Fruit fly (Drosophila melanogaster) whole organism, embryonic: ENCODE results near the gene CG13896.

Experiments
- CG10366 ChIP-seq: fragments of 200-800 bp; sonication (Bioruptor generic); IDR thresholded peaks from 2 replicates; pipeline ENCODE4 v1.3.6; 2022; ENCODE audit warnings: missing biosample characterization, missing genetic modification characterization
- CG10565 ChIP-seq: fragments of 200-800 bp; sonication (Bioruptor generic); optimal IDR thresholded peaks from 3 replicates; lab custom pipeline; 2016; ENCODE audit warnings: missing biosample characterization, mild to moderate bottlenecking, missing genetic modification characterization
- CG12104 ChIP-seq: fragments of 200-800 bp; sonication (Bioruptor generic); optimal IDR thresholded peaks from 3 replicates; lab custom pipeline; 2016; ENCODE audit warnings: missing biosample characterization, missing genetic modification characterization
- CG1647 ChIP-seq: fragments of 200-800 bp; sonication (Bioruptor generic); optimal IDR thresholded peaks from 3 replicates; lab custom pipeline; 2016; ENCODE audit warnings: missing biosample characterization, missing genetic modification characterization
- CG18476 ChIP-seq: fragments of 200-800 bp; sonication (Bioruptor generic); optimal IDR thresholded peaks from 2 replicates; lab custom pipeline; 2016; ENCODE audit warnings: missing biosample characterization, mild to moderate bottlenecking, missing genetic modification characterization
- CG18599 ChIP-seq: fragments of 200-800 bp; sonication (Bioruptor generic); optimal IDR thresholded peaks from 3 replicates; lab custom pipeline; 2017; ENCODE audit warnings: missing biosample characterization, missing genetic modification characterization, mild to moderate bottlenecking, moderate library complexity, missing genetic modification reagents
- CG34224 ChIP-seq: fragments of 200-800 bp; sonication (Bioruptor generic); IDR thresholded peaks from 3 replicates; pipeline ENCODE4 v1.3.6; 2022; ENCODE audit warnings: missing biosample characterization, missing genetic modification characterization; ENCODE audit not compliant: partially characterized antibody
- CG3995 ChIP-seq: fragments of 200-800 bp; sonication (Bioruptor generic); optimal IDR thresholded peaks from 3 replicates; lab custom pipeline; 2016; ENCODE audit warnings: missing biosample characterization, missing genetic modification characterization
- CG4424 ChIP-seq: fragments of 200-800 bp; sonication (Bioruptor generic); optimal IDR thresholded peaks from 3 replicates; lab custom pipeline; 2016; ENCODE audit warnings: missing biosample characterization, missing genetic modification characterization
- CG5953 ChIP-seq: fragments of 200-800 bp; sonication (Bioruptor generic); IDR thresholded peaks from 2 replicates; pipeline ENCODE4 v1.3.6; 2022; ENCODE audit warnings: missing biosample characterization, missing genetic modification characterization
- CG6854 ChIP-seq: fragments of 200-800 bp; sonication (Bioruptor generic); optimal IDR thresholded peaks from 3 replicates; lab custom pipeline; 2017; ENCODE audit warnings: missing biosample characterization, mild to moderate bottlenecking, missing genetic modification characterization
- CG7556 ChIP-seq: fragments of 200-800 bp; sonication (Bioruptor generic); optimal IDR thresholded peaks from 2 replicates; lab custom pipeline; 2017; ENCODE audit warnings: missing biosample characterization, mild to moderate bottlenecking, missing genetic modification characterization
- CG8924 ChIP-seq: fragments of 200-800 bp; optimal IDR thresholded peaks from 3 replicates; lab custom pipeline; 2019; ENCODE audit warnings: missing biosample characterization, mild to moderate bottlenecking, missing genetic modification characterization, moderate library complexity
- CG9797 ChIP-seq: fragments of 200-800 bp; sonication (Bioruptor generic); optimal IDR thresholded peaks from 3 replicates; lab custom pipeline; 2018; ENCODE audit warnings: missing biosample characterization, mild to moderate bottlenecking, missing genetic modification characterization
- Dek ChIP-seq: fragments of 200-800 bp; sonication (Bioruptor generic); optimal IDR thresholded peaks from 3 replicates; lab custom pipeline; 2019; ENCODE audit warnings: missing biosample characterization, mild to moderate bottlenecking, missing genetic modification characterization, moderate library complexity
- Doc3 ChIP-seq: fragments of 200-800 bp; sonication (Bioruptor generic); IDR thresholded peaks from 3 replicates; pipeline ENCODE4 v1.3.6; 2022; ENCODE audit warnings: missing biosample characterization, missing genetic modification characterization; ENCODE audit not compliant: partially characterized antibody
- Fer1 ChIP-seq: fragments of 200-800 bp; sonication (Bioruptor generic); optimal IDR thresholded peaks from 2 replicates; lab custom pipeline; 2017; ENCODE audit warnings: missing biosample characterization, mild to moderate bottlenecking, missing genetic modification characterization
- Fer3 ChIP-seq: fragments of 200-800 bp; sonication (Bioruptor generic); optimal IDR thresholded peaks from 2 replicates; lab custom pipeline; 2018; ENCODE audit warnings: missing biosample characterization, mild to moderate bottlenecking, missing genetic modification characterization, moderate library complexity
- HmgZ ChIP-seq: fragments of 200-800 bp; sonication (Bioruptor generic); optimal IDR thresholded peaks from 2 replicates; lab custom pipeline; 2018; ENCODE audit warnings: missing biosample characterization, mild to moderate bottlenecking, missing genetic modification characterization
- Jarid2 ChIP-seq: fragments of 200-800 bp; sonication (Bioruptor generic); optimal IDR thresholded peaks from 3 replicates; lab custom pipeline; 2017; ENCODE audit warnings: mild to moderate bottlenecking, missing biosample characterization, missing genetic modification reagents, missing genetic modification characterization
- Lhr ChIP-seq: fragments of 200-800 bp; sonication (Bioruptor generic); optimal IDR thresholded peaks from 3 replicates; lab custom pipeline; 2017; ENCODE audit warnings: mild to moderate bottlenecking, missing biosample characterization, missing genetic modification reagents, missing genetic modification characterization
- Rfx ChIP-seq: fragments of 200-800 bp; sonication (Bioruptor generic); IDR thresholded peaks from 2 replicates; pipeline ENCODE4 v1.3.6; 2022; ENCODE audit warnings: missing biosample characterization, missing genetic modification characterization
- Ssrp ChIP-seq: fragments of 200-800 bp; sonication (Bioruptor generic); optimal IDR thresholded peaks from 2 replicates; lab custom pipeline; 2018; ENCODE audit warnings: missing biosample characterization, mild to moderate bottlenecking, missing genetic modification characterization, moderate library complexity
- ato ChIP-seq: fragments of 200-800 bp; sonication (Bioruptor generic); IDR thresholded peaks from 2 replicates; pipeline ENCODE4 v1.3.6; 2022; ENCODE audit warnings: missing biosample characterization, missing genetic modification characterization; ENCODE audit not compliant: partially characterized antibody
- bab2 ChIP-seq: fragments of 200-800 bp; sonication (Bioruptor generic); optimal IDR thresholded peaks from 2 replicates; lab custom pipeline; 2016; ENCODE audit warnings: missing biosample characterization, missing genetic modification characterization
- bigmax ChIP-seq: fragments of 200-800 bp; sonication (Bioruptor generic); optimal IDR thresholded peaks from 2 replicates; lab custom pipeline; 2018; ENCODE audit warnings: missing biosample characterization, mild to moderate bottlenecking, missing genetic modification characterization
- croc ChIP-seq: fragments of 200-800 bp; sonication (Bioruptor generic); conservative IDR thresholded peaks from 3 replicates; pipeline ENCODE4 v1.3.6; 2022; ENCODE audit warnings: missing biosample characterization, missing genetic modification characterization
- crol ChIP-seq: fragments of 200-800 bp; sonication (Bioruptor generic); IDR thresholded peaks from 2 replicates; pipeline ENCODE4 v1.3.6; 2022; ENCODE audit warnings: missing biosample characterization, missing genetic modification characterization
- eyg ChIP-seq: fragments of 200-800 bp; sonication (Bioruptor generic); optimal IDR thresholded peaks from 3 replicates; lab custom pipeline; 2016; ENCODE audit warnings: missing biosample characterization, missing genetic modification characterization
- fru ChIP-seq: fragments of >200 bp; optimal IDR thresholded peaks from 2 replicates; lab custom pipeline; 2017
- fu2 ChIP-seq: fragments of 200-800 bp; sonication (Bioruptor generic); optimal IDR thresholded peaks from 2 replicates; lab custom pipeline; 2016; ENCODE audit warnings: missing biosample characterization, missing genetic modification characterization
- gt ChIP-seq: fragments of 200-800 bp; sonication (Bioruptor generic); IDR thresholded peaks from 2 replicates; pipeline ENCODE4 v1.3.6; 2022; ENCODE audit warnings: missing biosample characterization, missing genetic modification characterization
- h ChIP-seq: fragments of >200 bp; optimal IDR thresholded peaks from 2 replicates; lab custom pipeline; 2017
- hbn ChIP-seq: fragments of 200-800 bp; sonication (Bioruptor generic); IDR thresholded peaks from 2 replicates; pipeline ENCODE4 v1.3.6; 2022; ENCODE audit warnings: missing biosample characterization, missing genetic modification characterization; ENCODE audit not compliant: partially characterized antibody
- hkb ChIP-seq, 2 experiments: fragments of 200-800 bp in 1 of 2; fragments of >200 bp in 1 of 2; sonication (Bioruptor generic) in 1 of 2; IDR thresholded peaks in 1 of 2; optimal IDR thresholded peaks in 1 of 2; 2 replicates each; pipeline versions ENCODE4 v1.3.6 to Lab custom; 2017 to 2022; ENCODE audit warnings: missing biosample characterization in 1 of 2, missing genetic modification characterization in 1 of 2
- insv ChIP-seq, 2 experiments: fragments of 200-800 bp; sonication (Bioruptor generic); optimal IDR thresholded peaks; 3 replicates each; lab custom pipeline; 2016 to 2018; ENCODE audit warnings: missing biosample characterization in 2 of 2, missing genetic modification characterization in 2 of 2
- inv ChIP-seq: fragments of 200-800 bp; sonication (Bioruptor generic); IDR thresholded peaks from 2 replicates; pipeline ENCODE4 v1.3.6; 2022; ENCODE audit warnings: missing biosample characterization, missing genetic modification characterization; ENCODE audit not compliant: partially characterized antibody
- jigr1 ChIP-seq: fragments of 200-800 bp; sonication (Bioruptor generic); IDR thresholded peaks from 3 replicates; pipeline ENCODE4 v1.3.6; 2022; ENCODE audit warnings: missing biosample characterization, missing genetic modification characterization
- org-1 ChIP-seq: fragments of 200-800 bp; sonication (Bioruptor generic); optimal IDR thresholded peaks from 2 replicates; lab custom pipeline; 2017; ENCODE audit warnings: missing biosample characterization, missing genetic modification characterization
- peb ChIP-seq: fragments of 200-800 bp; sonication (Bioruptor generic); IDR thresholded peaks from 2 replicates; pipeline ENCODE4 v1.3.6; 2022; ENCODE audit warnings: missing biosample characterization, missing genetic modification characterization
- pfk ChIP-seq: fragments of 200-800 bp; sonication (Bioruptor generic); optimal IDR thresholded peaks from 2 replicates; lab custom pipeline; 2018; ENCODE audit warnings: missing biosample characterization, mild to moderate bottlenecking, missing genetic modification characterization, moderate library complexity
- prd ChIP-seq, 3 experiments: fragments of >200 bp in 2 of 3; fragments of 200-800 bp in 1 of 3; sonication (Bioruptor generic) in 1 of 3; optimal IDR thresholded peaks in 2 of 3; IDR thresholded peaks in 1 of 3; 2 replicates in 2 of 3; 3 replicates in 1 of 3; pipeline versions ENCODE4 v1.3.6 to Lab custom; 2017 to 2022; ENCODE audit warnings: missing biosample characterization in 1 of 3, missing genetic modification characterization in 1 of 3
- schlank ChIP-seq: fragments of 200-800 bp; sonication (Bioruptor generic); optimal IDR thresholded peaks from 2 replicates; lab custom pipeline; 2018; ENCODE audit warnings: missing biosample characterization, mild to moderate bottlenecking, missing genetic modification characterization
- sd ChIP-seq: fragments of 200-800 bp; sonication (Bioruptor generic); optimal IDR thresholded peaks from 3 replicates; lab custom pipeline; 2018; ENCODE audit warnings: missing biosample characterization, mild to moderate bottlenecking, missing genetic modification characterization, moderate library complexity
- stwl ChIP-seq: fragments of 200-800 bp; sonication (Bioruptor generic); optimal IDR thresholded peaks from 3 replicates; lab custom pipeline; 2018; ENCODE audit warnings: missing biosample characterization, mild to moderate bottlenecking, missing genetic modification characterization, moderate library complexity
- sug ChIP-seq: fragments of 200-800 bp; optimal IDR thresholded peaks from 2 replicates; lab custom pipeline; 2019; ENCODE audit warnings: missing biosample characterization, mild to moderate bottlenecking, missing genetic modification characterization, moderate library complexity
- ttk ChIP-seq: fragments of 200-800 bp; sonication (Bioruptor generic); IDR thresholded peaks from 2 replicates; pipeline ENCODE4 v2.1.2; 2022; ENCODE audit warnings: missing biosample characterization, missing genetic modification characterization
- unc-4 ChIP-seq: fragments of 200-800 bp; sonication (Bioruptor generic); IDR thresholded peaks from 2 replicates; pipeline ENCODE4 v1.3.6; 2022; ENCODE audit warnings: missing biosample characterization, missing genetic modification characterization; ENCODE audit not compliant: partially characterized antibody
- wor ChIP-seq: fragments of 200-800 bp; sonication (Bioruptor generic); IDR thresholded peaks from 2 replicates; pipeline ENCODE4 v1.3.6; 2022; ENCODE audit warnings: missing biosample characterization, missing genetic modification characterization

CG13896 gene

DNA sequence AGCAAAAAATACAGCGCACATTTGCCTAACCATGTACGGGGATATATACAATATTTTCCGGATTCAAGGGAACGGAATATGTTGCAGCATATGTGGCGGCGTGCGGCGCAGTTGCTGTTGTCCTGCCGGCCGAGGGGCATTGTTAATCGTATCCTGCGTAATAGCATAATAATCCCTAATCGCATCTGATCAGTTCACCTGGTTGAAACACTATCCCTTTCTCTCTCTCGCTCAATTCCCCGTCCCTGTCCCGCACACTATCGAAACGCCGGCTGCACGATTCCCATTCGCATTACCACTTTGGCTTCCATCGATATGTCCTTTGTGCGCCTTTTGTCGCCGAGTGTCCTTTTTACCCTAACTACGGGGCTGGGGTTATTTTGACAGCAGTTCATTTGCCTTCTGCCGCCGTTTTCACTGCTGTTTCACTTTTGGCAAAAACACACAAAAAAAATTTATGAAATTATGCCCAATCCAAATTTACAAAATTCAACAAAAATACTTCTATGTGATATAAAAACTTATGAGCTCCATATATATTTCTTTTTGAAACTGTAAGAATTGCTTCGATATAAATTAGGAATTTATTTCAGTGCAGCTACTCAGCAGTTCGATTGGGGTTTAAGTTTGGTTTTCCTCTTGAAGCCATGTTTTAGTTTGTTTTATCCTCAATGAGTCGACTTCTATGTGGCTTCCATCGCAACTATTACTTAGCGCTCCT lies 33.7 kb upstream of the CG13896 start (continued):
- TF ChIP-seq insv (GFP tag; optimal IDR thresholded peaks at IDR 0.05; lab: Kevin White, UChicago) (no peak), CG3995 (GFP tag; lab: Kevin White, UChicago) (no peak), sug (tag; lab: Kevin White, UChicago) (no peak), prd (optimal IDR thresholded peaks at IDR 0.05; lab: Kevin White, UChicago) (no peak), prd (GFP tag; IDR thresholded peaks at IDR 0.05; lab: Robert Waterston, UW) (peak; percentile 83), CG18599 (GFP tag; lab: Kevin White, UChicago) (no peak), crol (GFP tag; lab: Robert Waterston, UW) (0 out of 2 replicates have a peak, but pooled peaks have one; percentile 17), Lhr (GFP tag; lab: Kevin White, UChicago) (no peak), Doc3 (GFP tag; lab: Robert Waterston, UW) (no peak), peb (GFP tag; lab: Robert Waterston, UW) (no peak), CG34224 (no peak), CG18476 (GFP tag; lab: Kevin White, UChicago) (peak; percentile 32), hbn (GFP tag; lab: Robert Waterston, UW) (no peak), wor (GFP tag; lab: Robert Waterston, UW) (no peak), schlank (tag; lab: Kevin White, UChicago) (no peak), Jarid2 (no peak), h (lab: Kevin White, UChicago) (no peak), ato (GFP tag; lab: Robert Waterston, UW) (no peak), jigr1 (GFP tag; lab: Robert Waterston, UW) (no peak), unc-4 (GFP tag; lab: Robert Waterston, UW) (no peak), CG4424 (GFP tag; lab: Kevin White, UChicago) (peak; percentile 76), Fer1 (GFP tag; lab: Kevin White, UChicago) (no peak), Ssrp (tag; lab: Kevin White, UChicago) (peak; percentile 44), org-1 (no peak), bab2 (GFP tag; lab: Kevin White, UChicago) (peak; percentile 64), CG1647 (GFP tag; lab: Kevin White, UChicago) (peak; percentile 48), CG10366 (no peak), fu2 (GFP tag; lab: Kevin White, UChicago) (no peak), stwl (tag; lab: Kevin White, UChicago) (peak; percentile 27), HmgZ (tag; lab: Kevin White, UChicago) (no peak), CG5953 (no peak), gt (GFP tag; lab: Robert Waterston, UW) (no peak), CG10565 (no peak), CG6854 (no peak), fru (lab: Kevin White, UChicago) (no peak), CG12104 (GFP tag; lab: Kevin White, UChicago) (no peak), croc (GFP tag; lab: Robert Waterston, UW) (0 out of 3 replicates have a peak, but pooled peaks have one; percentile 29), CG8924 (tag; lab: Kevin White, UChicago) (peak; percentile 50), sd (tag; lab: Kevin White, UChicago) (no peak), eyg (GFP tag; lab: Kevin White, UChicago) (no peak), Rfx (GFP tag; lab: Robert Waterston, UW) (no peak), bigmax (GFP tag; lab: Kevin White, UChicago) (no peak), ttk (no peak), Dek (no peak), pfk (GFP tag; lab: Kevin White, UChicago) (no peak), CG7556 (GFP tag; lab: Kevin White, UChicago) (peak; percentile 50), Fer3 (no peak), CG9797 (GFP tag; lab: Kevin White, UChicago) (no peak), hkb (optimal IDR thresholded peaks at IDR 0.05; lab: Kevin White, UChicago) (no peak), hkb (GFP tag; IDR thresholded peaks at IDR 0.05; lab: Robert Waterston, UW) (peak; percentile 56; the same call in 1 of the 2 replicates), inv (GFP tag; lab: Robert Waterston, UW) (no peak)
